Fruit fly (Drosophila melanogaster) whole organism, embryonic: Measurements from ENCODE around the gene shd.

ENCODE experiments used
- CG11560 ChIP-seq: fragments of 200-800 bp; sonication (Bioruptor generic); IDR thresholded peaks from 3 replicates; pipeline ENCODE4 v1.3.6; 2022; ENCODE audit warnings: missing biosample characterization, missing genetic modification characterization
- CG12659 ChIP-seq: fragments of 200-800 bp; sonication (Bioruptor generic); optimal IDR thresholded peaks from 3 replicates; lab custom pipeline; 2017; ENCODE audit warnings: mild to moderate bottlenecking, missing biosample characterization, missing genetic modification reagents, missing genetic modification characterization
- CG1602 ChIP-seq: fragments of 200-800 bp; sonication (Bioruptor generic); optimal IDR thresholded peaks from 3 replicates; lab custom pipeline; 2016; ENCODE audit warnings: missing biosample characterization, missing genetic modification characterization
- CG17359 ChIP-seq: fragments of 200-800 bp; sonication (Bioruptor generic); optimal IDR thresholded peaks from 3 replicates; lab custom pipeline; 2018; ENCODE audit warnings: missing biosample characterization, mild to moderate bottlenecking, missing genetic modification characterization, moderate library complexity
- CG31224 ChIP-seq: fragments of 200-800 bp; sonication (Bioruptor generic); IDR thresholded peaks from 2 replicates; pipeline ENCODE4 v1.3.6; 2022; ENCODE audit warnings: missing biosample characterization, missing genetic modification characterization
- CG31365 ChIP-seq: fragments of 200-800 bp; sonication (Bioruptor generic); optimal IDR thresholded peaks from 2 replicates; lab custom pipeline; 2018; ENCODE audit warnings: missing biosample characterization, mild to moderate bottlenecking, missing genetic modification characterization
- CG3163 ChIP-seq: fragments of 200-800 bp; sonication (Bioruptor generic); optimal IDR thresholded peaks from 3 replicates; lab custom pipeline; 2016; ENCODE audit warnings: missing biosample characterization, missing genetic modification characterization
- CG33557 ChIP-seq: fragments of 200-800 bp; sonication (Bioruptor generic); optimal IDR thresholded peaks from 2 replicates; lab custom pipeline; 2019; ENCODE audit warnings: missing biosample characterization, mild to moderate bottlenecking, missing genetic modification characterization, moderate library complexity
- CG4360 ChIP-seq: fragments of 200-800 bp; sonication (Bioruptor generic); IDR thresholded peaks from 2 replicates; pipeline ENCODE4 v1.3.6; 2022; ENCODE audit warnings: missing biosample characterization, missing genetic modification characterization
- CG43689 ChIP-seq: fragments of 200-800 bp; sonication (Bioruptor generic); IDR thresholded peaks from 2 replicates; pipeline ENCODE4 v1.3.6; 2022; ENCODE audit warnings: missing biosample characterization, missing genetic modification characterization
- CG4617 ChIP-seq: fragments of 200-800 bp; sonication (Bioruptor generic); optimal IDR thresholded peaks from 3 replicates; lab custom pipeline; 2016; ENCODE audit warnings: missing biosample characterization, missing genetic modification characterization, borderline replicate concordance
- CG4730 ChIP-seq: fragments of 200-800 bp; sonication (Bioruptor generic); IDR thresholded peaks from 2 replicates; pipeline ENCODE4 v1.3.6; 2022; ENCODE audit warnings: missing biosample characterization, missing genetic modification characterization
- CG5180 ChIP-seq: fragments of 200-800 bp; sonication (Bioruptor generic); optimal IDR thresholded peaks from 3 replicates; lab custom pipeline; 2017; ENCODE audit warnings: missing biosample characterization, missing genetic modification characterization, mild to moderate bottlenecking, moderate library complexity, missing genetic modification reagents
- CG6175 ChIP-seq: fragments of 200-800 bp; sonication (Bioruptor generic); IDR thresholded peaks from 3 replicates; pipeline ENCODE4 v1.3.6; 2022; ENCODE audit warnings: missing biosample characterization, missing genetic modification characterization
- CG6854 ChIP-seq: fragments of 200-800 bp; sonication (Bioruptor generic); optimal IDR thresholded peaks from 3 replicates; lab custom pipeline; 2017; ENCODE audit warnings: missing biosample characterization, mild to moderate bottlenecking, missing genetic modification characterization
- CG8359 ChIP-seq: fragments of 200-800 bp; sonication (Bioruptor generic); optimal IDR thresholded peaks from 2 replicates; lab custom pipeline; 2017; ENCODE audit warnings: missing biosample characterization, mild to moderate bottlenecking, missing genetic modification characterization, borderline replicate concordance
- CG9932 ChIP-seq: fragments of 200-800 bp; sonication (Bioruptor generic); IDR thresholded peaks from 2 replicates; pipeline ENCODE4 v1.3.6; 2022; ENCODE audit warnings: missing biosample characterization, missing genetic modification characterization
- E2f1 ChIP-seq: fragments of 200-800 bp; sonication (Bioruptor generic); IDR thresholded peaks from 2 replicates; pipeline ENCODE4 v1.3.6; 2022; ENCODE audit warnings: missing biosample characterization, missing genetic modification characterization
- Fer1 ChIP-seq: fragments of 200-800 bp; sonication (Bioruptor generic); optimal IDR thresholded peaks from 2 replicates; lab custom pipeline; 2017; ENCODE audit warnings: missing biosample characterization, mild to moderate bottlenecking, missing genetic modification characterization
- HmgZ ChIP-seq: fragments of 200-800 bp; sonication (Bioruptor generic); optimal IDR thresholded peaks from 2 replicates; lab custom pipeline; 2018; ENCODE audit warnings: missing biosample characterization, mild to moderate bottlenecking, missing genetic modification characterization
- Hr3 ChIP-seq: fragments of 200-800 bp; sonication (Bioruptor generic); optimal IDR thresholded peaks from 3 replicates; lab custom pipeline; 2016; ENCODE audit warnings: missing biosample characterization, missing genetic modification characterization
- Meics ChIP-seq: fragments of 200-800 bp; sonication (Bioruptor generic); optimal IDR thresholded peaks from 2 replicates; lab custom pipeline; 2017; ENCODE audit warnings: missing biosample characterization, mild to moderate bottlenecking, missing genetic modification characterization
- Opbp ChIP-seq: fragments of 200-800 bp; sonication (Bioruptor generic); IDR thresholded peaks from 3 replicates; pipeline ENCODE4 v1.3.6; 2022; ENCODE audit warnings: missing biosample characterization, missing genetic modification characterization; ENCODE audit not compliant: partially characterized antibody
- PHDP ChIP-seq: fragments of 200-800 bp; sonication (Bioruptor generic); optimal IDR thresholded peaks from 3 replicates; lab custom pipeline; 2018; ENCODE audit warnings: missing biosample characterization, mild to moderate bottlenecking, missing genetic modification characterization, moderate library complexity
- TFAM ChIP-seq: fragments of 200-800 bp; sonication (Bioruptor generic); optimal IDR thresholded peaks from 2 replicates; lab custom pipeline; 2017; ENCODE audit warnings: missing biosample characterization, missing genetic modification characterization, inconsistent platforms
- ap ChIP-seq: fragments of 200-800 bp; sonication (Bioruptor generic); IDR thresholded peaks from 2 replicates; pipeline ENCODE4 v1.3.6; 2022; ENCODE audit warnings: missing biosample characterization, missing genetic modification characterization
- bab2 ChIP-seq: fragments of 200-800 bp; sonication (Bioruptor generic); optimal IDR thresholded peaks from 2 replicates; lab custom pipeline; 2016; ENCODE audit warnings: missing biosample characterization, missing genetic modification characterization
- bbx ChIP-seq: fragments of 200-800 bp; sonication (Bioruptor generic); IDR thresholded peaks from 2 replicates; pipeline ENCODE4 v1.3.6; 2022; ENCODE audit warnings: missing biosample characterization, missing genetic modification characterization; ENCODE audit not compliant: partially characterized antibody
- bowl ChIP-seq: fragments of 200-800 bp; sonication (Bioruptor generic); IDR thresholded peaks from 2 replicates; pipeline ENCODE4 v1.3.6; 2022; ENCODE audit warnings: missing biosample characterization, missing genetic modification characterization
- cas ChIP-seq: fragments of 200-800 bp; sonication (Bioruptor generic); IDR thresholded peaks from 2 replicates; pipeline ENCODE4 v1.3.6; 2022; ENCODE audit warnings: missing biosample characterization, missing genetic modification characterization
- ci ChIP-seq: fragments of 200-800 bp; sonication (Bioruptor generic); IDR thresholded peaks from 3 replicates; pipeline ENCODE4 v1.3.6; 2022; ENCODE audit warnings: missing biosample characterization, missing genetic modification characterization
- corto ChIP-seq: fragments of 200-800 bp; sonication (Bioruptor generic); optimal IDR thresholded peaks from 2 replicates; lab custom pipeline; 2016; ENCODE audit warnings: missing biosample characterization, mild to moderate bottlenecking, missing genetic modification characterization, moderate library complexity
- esg ChIP-seq: fragments of 200-800 bp; sonication (Bioruptor generic); conservative IDR thresholded peaks from 2 replicates; pipeline ENCODE4 v1.3.6; 2022; ENCODE audit warnings: missing biosample characterization, missing genetic modification characterization
- fd3F ChIP-seq: fragments of 200-800 bp; sonication (Bioruptor generic); optimal IDR thresholded peaks from 2 replicates; lab custom pipeline; 2018; ENCODE audit warnings: missing biosample characterization, mild to moderate bottlenecking, missing genetic modification characterization, moderate library complexity
- luna ChIP-seq: fragments of 200-800 bp; sonication (Bioruptor generic); optimal IDR thresholded peaks from 2 replicates; lab custom pipeline; 2016; ENCODE audit warnings: missing biosample characterization, missing genetic modification characterization
- nau ChIP-seq: fragments of 200-800 bp; sonication (Bioruptor generic); optimal IDR thresholded peaks from 3 replicates; lab custom pipeline; 2017; ENCODE audit warnings: missing biosample characterization, mild to moderate bottlenecking, missing genetic modification characterization, missing genetic modification reagents
- onecut ChIP-seq: fragments of 200-800 bp; sonication (Bioruptor generic); IDR thresholded peaks from 2 replicates; pipeline ENCODE4 v1.3.6; 2022; ENCODE audit warnings: missing biosample characterization, missing genetic modification characterization
- ro ChIP-seq: fragments of 200-800 bp; sonication (Bioruptor generic); IDR thresholded peaks from 2 replicates; pipeline ENCODE4 v1.3.6; 2022; ENCODE audit warnings: missing biosample characterization, missing genetic modification characterization
- sima ChIP-seq: fragments of 200-800 bp; sonication (Bioruptor generic); optimal IDR thresholded peaks from 2 replicates; lab custom pipeline; 2016; ENCODE audit warnings: missing biosample characterization, missing genetic modification characterization
- sna ChIP-seq: fragments of 200-800 bp; sonication (Bioruptor generic); IDR thresholded peaks from 2 replicates; pipeline ENCODE4 v1.3.6; 2022; ENCODE audit warnings: missing biosample characterization, missing genetic modification characterization; ENCODE audit not compliant: partially characterized antibody
- trh ChIP-seq: fragments of 200-800 bp; sonication (Bioruptor generic); optimal IDR thresholded peaks from 2 replicates; lab custom pipeline; 2016; ENCODE audit warnings: missing biosample characterization, missing genetic modification characterization
- vfl ChIP-seq: fragments of 200-800 bp; sonication (Bioruptor generic); optimal IDR thresholded peaks from 2 replicates; lab custom pipeline; 2016; ENCODE audit warnings: missing biosample characterization, missing genetic modification characterization

The shd gene

DNA sequence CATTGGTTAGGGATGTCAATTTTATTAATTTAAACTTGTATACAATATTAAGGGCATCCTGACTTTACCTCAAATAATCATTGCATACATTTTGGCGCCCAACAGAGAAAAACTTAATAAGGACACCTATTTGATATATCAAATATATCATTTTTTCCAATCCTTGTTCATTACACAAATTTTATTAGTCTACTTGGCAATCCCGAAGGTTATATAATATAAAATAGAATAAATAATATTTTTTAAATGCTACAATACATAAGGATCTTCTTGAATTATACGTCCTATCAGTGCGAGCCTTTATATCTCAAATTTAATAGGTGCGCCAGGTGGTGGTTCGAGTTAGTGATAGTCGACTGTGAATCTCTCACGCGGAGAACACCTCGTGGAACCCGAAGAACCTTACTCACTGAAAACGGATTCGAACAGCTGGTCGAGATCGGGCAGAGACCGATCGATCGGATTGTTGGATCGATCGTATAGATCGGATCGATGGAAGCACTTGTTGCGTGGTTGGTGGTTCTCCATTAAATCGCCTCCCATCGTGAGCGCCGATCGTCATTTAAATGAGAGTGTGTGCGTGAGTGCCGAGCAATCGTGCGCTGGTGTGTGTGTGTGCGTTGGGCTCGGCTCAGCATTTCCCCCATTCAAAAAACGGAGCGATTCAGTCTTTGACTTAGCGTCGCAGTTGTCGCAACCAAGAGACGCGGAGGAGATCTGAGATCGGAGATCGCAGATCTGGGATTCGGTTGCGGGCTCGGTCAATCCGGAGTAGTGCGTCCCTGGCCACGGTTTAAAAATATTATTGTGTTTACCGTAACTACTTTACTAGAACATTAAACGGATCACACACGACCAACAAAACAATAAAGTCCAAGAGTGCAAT, at the start of gene shd (continued):
- TF ChIP-seq ci (GFP tag; lab: Robert Waterston, UW) (no peak), onecut (GFP tag; lab: Robert Waterston, UW) (peak; percentile 74), vfl (GFP tag; lab: Kevin White, UChicago) (no peak), CG33557 (GFP tag; lab: Kevin White, UChicago) (peak; percentile 43), trh (no peak), bowl (GFP tag; lab: Robert Waterston, UW) (no peak), CG3163 (GFP tag; lab: Kevin White, UChicago) (no peak), CG4360 (peak; percentile 39; the same call in 1 of the 2 replicates), Meics (peak; percentile 66), sima (GFP tag; lab: Kevin White, UChicago) (no peak), CG4730 (GFP tag; lab: Robert Waterston, UW) (no peak), CG4617 (GFP tag; lab: Kevin White, UChicago) (no peak), HmgZ (tag; lab: Kevin White, UChicago) (no peak), CG5180 (GFP tag; lab: Kevin White, UChicago) (peak; percentile 87), CG1602 (GFP tag; lab: Kevin White, UChicago) (peak; percentile 34), corto (GFP tag; lab: Kevin White, UChicago) (no peak), fd3F (GFP tag; lab: Kevin White, UChicago) (peak; percentile 26), ro (GFP tag; lab: Robert Waterston, UW) (no peak), E2f1 (GFP tag; lab: Robert Waterston, UW) (no peak), nau (GFP tag; lab: Kevin White, UChicago) (no peak), bbx (GFP tag; lab: Robert Waterston, UW) (no peak), CG31224 (GFP tag; lab: Robert Waterston, UW) (no peak), CG31365 (tag; lab: Kevin White, UChicago) (no peak), ap (GFP tag; lab: Robert Waterston, UW) (no peak), esg (no peak), cas (GFP tag; lab: Robert Waterston, UW) (no peak), luna (GFP tag; lab: Kevin White, UChicago) (no peak), bab2 (GFP tag; lab: Kevin White, UChicago) (no peak), CG11560 (tag; lab: Robert Waterston, UW) (no peak), CG12659 (GFP tag; lab: Kevin White, UChicago) (peak; percentile 52), CG43689 (no peak), sna (GFP tag; lab: Robert Waterston, UW) (no peak), CG17359 (tag; lab: Kevin White, UChicago) (no peak), PHDP (tag; lab: Kevin White, UChicago) (peak; percentile 28), TFAM (no peak), Fer1 (no peak), Hr3 (GFP tag; lab: Kevin White, UChicago) (peak; percentile 48), Opbp (GFP tag; lab: Robert Waterston, UW) (no peak), CG8359 (GFP tag; lab: Kevin White, UChicago) (no peak), CG6854 (GFP tag; lab: Kevin White, UChicago) (no peak), CG6175 (GFP tag; lab: Robert Waterston, UW) (no peak), CG9932 (GFP tag; lab: Robert Waterston, UW) (peak; percentile 17; the same call in 1 of the 2 replicates)
